Fruit fly (Drosophila melanogaster) whole organism, pupa: ENCODE data around the gene Tti1.

ENCODE experiments used
- CG13204 ChIP-seq: fragments of 200-800 bp; sonication (Bioruptor generic); optimal IDR thresholded peaks from 2 replicates; lab custom pipeline; 2018; ENCODE audit warnings: missing biosample characterization, mild to moderate bottlenecking, missing genetic modification characterization, moderate library complexity
- CG14655 ChIP-seq: fragments of 200-800 bp; sonication (Bioruptor generic); optimal IDR thresholded peaks from 3 replicates; lab custom pipeline; 2017; ENCODE audit warnings: mild to moderate bottlenecking, missing biosample characterization, missing genetic modification reagents, missing genetic modification characterization
- CG15710 ChIP-seq: fragments of 200-800 bp; sonication (Bioruptor generic); optimal IDR thresholded peaks from 2 replicates; lab custom pipeline; 2018; ENCODE audit warnings: missing biosample characterization, mild to moderate bottlenecking, missing genetic modification characterization, moderate library complexity
- CG17806 ChIP-seq: fragments of 200-800 bp; sonication (Bioruptor generic); optimal IDR thresholded peaks from 2 replicates; lab custom pipeline; 2018; ENCODE audit warnings: missing biosample characterization, mild to moderate bottlenecking, missing genetic modification characterization, moderate library complexity
- CG34367 ChIP-seq: fragments of 200-800 bp; sonication (Bioruptor generic); optimal IDR thresholded peaks from 2 replicates; lab custom pipeline; 2018; ENCODE audit warnings: missing biosample characterization, mild to moderate bottlenecking, missing genetic modification characterization
- CG4496 ChIP-seq: fragments of 200-800 bp; sonication (Bioruptor generic); IDR thresholded peaks from 3 replicates; pipeline ENCODE4 v1.3.6; 2022; ENCODE audit warnings: missing biosample characterization, missing genetic modification characterization
- CG8159 ChIP-seq: fragments of 200-800 bp; sonication (Bioruptor generic); optimal IDR thresholded peaks from 3 replicates; lab custom pipeline; 2018; ENCODE audit warnings: missing biosample characterization, mild to moderate bottlenecking, missing genetic modification characterization, moderate library complexity
- D1 ChIP-seq: fragments of 200-800 bp; sonication (Bioruptor generic); optimal IDR thresholded peaks from 2 replicates; lab custom pipeline; 2018; ENCODE audit warnings: missing biosample characterization, mild to moderate bottlenecking, missing genetic modification characterization, moderate library complexity
- EcR ChIP-seq: fragments of 200-800 bp; sonication (Bioruptor generic); optimal IDR thresholded peaks from 3 replicates; lab custom pipeline; 2019; ENCODE audit warnings: missing biosample characterization, missing genetic modification characterization, mild to moderate bottlenecking, moderate library complexity, missing genetic modification reagents
- Pif1A ChIP-seq: fragments of 200-800 bp; sonication (Bioruptor generic); optimal IDR thresholded peaks from 3 replicates; lab custom pipeline; 2016; ENCODE audit warnings: missing biosample characterization, missing genetic modification characterization
- gl ChIP-seq: fragments of 200-800 bp; sonication (Bioruptor generic); optimal IDR thresholded peaks from 2 replicates; lab custom pipeline; 2018; ENCODE audit warnings: missing biosample characterization, mild to moderate bottlenecking, missing genetic modification characterization

DNA sequence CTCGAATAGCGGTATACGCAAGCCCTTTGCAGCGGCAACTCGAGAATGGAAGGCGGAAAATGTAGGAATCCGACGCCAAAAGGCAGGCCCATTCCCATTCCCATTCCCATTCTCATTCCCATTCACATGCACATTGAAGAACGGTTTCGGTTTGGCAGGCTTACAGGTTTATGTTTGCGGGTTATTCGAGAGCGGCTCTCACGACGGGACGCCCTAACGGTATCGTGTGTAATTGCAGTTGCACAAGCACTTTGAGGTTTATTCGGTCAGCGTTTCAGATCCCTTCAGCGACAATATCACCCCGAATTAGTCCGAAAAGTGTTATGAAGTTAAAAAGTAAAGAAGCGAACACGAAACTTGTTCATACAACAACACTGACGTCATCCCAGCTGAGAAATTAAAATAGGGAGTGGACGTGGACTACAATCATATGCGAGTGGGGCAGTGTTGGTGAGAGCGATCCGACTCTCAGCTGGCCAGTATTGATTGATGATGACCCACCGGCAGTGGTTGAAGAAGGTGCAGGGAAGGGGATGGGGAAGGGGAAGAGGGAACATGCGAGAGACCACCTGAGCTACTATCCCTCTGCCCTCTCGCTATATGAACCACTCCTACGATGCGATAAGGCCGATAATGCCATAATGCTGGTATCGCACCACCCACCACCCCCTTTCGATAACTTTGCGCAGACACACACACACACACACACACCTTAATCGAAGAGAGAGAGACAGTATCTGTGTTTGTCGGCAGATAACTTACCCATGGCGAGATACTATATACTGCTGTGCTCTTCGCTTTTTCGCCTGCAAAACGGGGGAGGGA is 50.1 kb downstream of the Tti1 start:
- TF ChIP-seq Pif1A (GFP tag; lab: Kevin White, UChicago) (no peak), CG14655 (GFP tag; lab: Kevin White, UChicago) (no peak), CG34367 (tag; lab: Kevin White, UChicago) (no peak), CG17806 (tag; lab: Kevin White, UChicago) (no peak), D1 (tag; lab: Kevin White, UChicago) (no peak), EcR (GFP tag; lab: Kevin White, UChicago) (peak; percentile 27), gl (tag; lab: Kevin White, UChicago) (no peak), CG8159 (tag; lab: Kevin White, UChicago) (no peak), CG4496 (GFP tag; lab: Robert Waterston, UW) (no peak), CG15710 (tag; lab: Kevin White, UChicago) (no peak), CG13204 (GFP tag; lab: Kevin White, UChicago) (no peak)
